Fruit fly (Drosophila melanogaster) whole organism, wandering third instar larva: ENCODE results near the gene CG7058.

Source experiments
- Abd-B ChIP-seq: fragments of >200 bp; optimal IDR thresholded peaks from 2 replicates; lab custom pipeline; 2017; ENCODE audit warnings: missing biosample characterization, missing genetic modification characterization
- CG32264 ChIP-seq: fragments of 200-800 bp; sonication (Bioruptor generic); optimal IDR thresholded peaks from 2 replicates; lab custom pipeline; 2016; ENCODE audit warnings: missing biosample characterization, missing genetic modification characterization
- CG9705 ChIP-seq: fragments of 200-800 bp; sonication (Bioruptor generic); optimal IDR thresholded peaks from 2 replicates; lab custom pipeline; 2018; ENCODE audit warnings: missing biosample characterization, mild to moderate bottlenecking, missing genetic modification characterization
- CrebA ChIP-seq: fragments of 200-800 bp; sonication (Bioruptor generic); optimal IDR thresholded peaks from 2 replicates; lab custom pipeline; 2016; ENCODE audit warnings: missing biosample characterization, mild to moderate bottlenecking, missing genetic modification characterization, borderline replicate concordance
- Dfd ChIP-seq: fragments of >200 bp; optimal IDR thresholded peaks from 2 replicates; lab custom pipeline; 2017; ENCODE audit warnings: missing biosample characterization, missing genetic modification characterization
- Dif ChIP-seq: fragments of 200-275, 200-300 bp; sonication (Bioruptor generic); optimal IDR thresholded peaks from 2 replicates; lab custom pipeline; 2018; ENCODE audit warnings: missing biosample characterization, missing genetic modification characterization; ENCODE audit not compliant: partially characterized antibody
- GATAd ChIP-seq: sonication (Bioruptor generic); optimal IDR thresholded peaks from 2 replicates; lab custom pipeline; 2016; ENCODE audit warnings: missing biosample characterization, missing genetic modification characterization
- HLH106 ChIP-seq: fragments of 200-800 bp; optimal IDR thresholded peaks from 3 replicates; lab custom pipeline; 2019; ENCODE audit warnings: missing biosample characterization, mild to moderate bottlenecking, missing genetic modification characterization, moderate library complexity
- Hnf4 ChIP-seq: fragments of 200-800 bp; sonication (Bioruptor generic); optimal IDR thresholded peaks from 2 replicates; lab custom pipeline; 2016; ENCODE audit warnings: missing biosample characterization, mild to moderate bottlenecking, missing genetic modification characterization
- Hr78 ChIP-seq: fragments of >200 bp; optimal IDR thresholded peaks from 2 replicates; lab custom pipeline; 2017; ENCODE audit warnings: missing biosample characterization, missing genetic modification characterization
- Hr83 ChIP-seq: fragments of 200-300 bp; sonication (Bioruptor generic); optimal IDR thresholded peaks from 2 replicates; lab custom pipeline; 2016; ENCODE audit warnings: missing biosample characterization, mild to moderate bottlenecking, missing genetic modification characterization, moderate library complexity; ENCODE audit not compliant: poor library complexity, severe bottlenecking
- Jra ChIP-seq: sonication (Bioruptor generic); optimal IDR thresholded peaks from 2 replicates; lab custom pipeline; 2016; ENCODE audit warnings: missing biosample characterization, missing genetic modification characterization
- Mio ChIP-seq: sonication (Bioruptor generic); optimal IDR thresholded peaks from 2 replicates; lab custom pipeline; 2016; ENCODE audit warnings: missing biosample characterization, missing genetic modification characterization
- Myc ChIP-seq: fragments of >200 bp; optimal IDR thresholded peaks from 2 replicates; lab custom pipeline; 2017
- N ChIP-seq: fragments of >200 bp; optimal IDR thresholded peaks from 2 replicates; lab custom pipeline; 2018; ENCODE audit warnings: missing biosample characterization, missing external identifiers, missing genetic modification characterization
- OdsH ChIP-seq: fragments of 200-800 bp; sonication (Bioruptor generic); optimal IDR thresholded peaks from 2 replicates; lab custom pipeline; 2016; ENCODE audit warnings: missing biosample characterization, mild to moderate bottlenecking, missing genetic modification characterization
- Rel ChIP-seq, 2 experiments: fragments of 200-800 bp; sonication (Bioruptor generic) in 1 of 2; optimal IDR thresholded peaks; 2 replicates in 1 of 2; 3 replicates in 1 of 2; lab custom pipeline; 2016 to 2019; ENCODE audit warnings: mild to moderate bottlenecking in 2 of 2, missing biosample characterization in 2 of 2, missing genetic modification characterization in 2 of 2, moderate library complexity in 1 of 2
- Sp1 ChIP-seq: fragments of 200-800 bp; sonication (Bioruptor generic); optimal IDR thresholded peaks from 3 replicates; lab custom pipeline; 2019; ENCODE audit warnings: missing biosample characterization, mild to moderate bottlenecking, missing genetic modification characterization, moderate library complexity
- Vsx2 ChIP-seq: fragments of 200-300, 225-300 bp; sonication (Bioruptor generic); optimal IDR thresholded peaks from 2 replicates; lab custom pipeline; 2018; ENCODE audit warnings: missing biosample characterization, missing genetic modification characterization; ENCODE audit not compliant: partially characterized antibody
- br ChIP-seq: fragments of 200-800 bp; sonication (Bioruptor generic); optimal IDR thresholded peaks from 2 replicates; lab custom pipeline; 2016; ENCODE audit warnings: missing biosample characterization, missing genetic modification characterization
- brk ChIP-seq: fragments of 200-800 bp; sonication (Bioruptor generic); optimal IDR thresholded peaks from 2 replicates; lab custom pipeline; 2016; ENCODE audit warnings: missing biosample characterization, mild to moderate bottlenecking, missing genetic modification characterization
- dl ChIP-seq, 2 experiments: fragments of 175-275, 200-275 bp in 1 of 2; fragments of 200-275 bp in 1 of 2; sonication (Bioruptor generic); optimal IDR thresholded peaks; lab custom pipeline; 2018; ENCODE audit warnings: mild to moderate bottlenecking in 2 of 2, missing biosample characterization in 2 of 2, missing genetic modification characterization in 2 of 2, moderate library complexity in 2 of 2; ENCODE audit not compliant: partially characterized antibody in 2 of 2, insufficient read depth in 1 of 2
- dmrt93B ChIP-seq: fragments of 200-800 bp; sonication (Bioruptor generic); optimal IDR thresholded peaks from 2 replicates; lab custom pipeline; 2018; ENCODE audit warnings: missing biosample characterization, mild to moderate bottlenecking, missing genetic modification characterization
- dsf ChIP-seq: sonication (Bioruptor generic); optimal IDR thresholded peaks from 2 replicates; lab custom pipeline; 2016; ENCODE audit warnings: missing biosample characterization, missing genetic modification characterization, borderline replicate concordance
- ey ChIP-seq: fragments of 200-800 bp; sonication (Bioruptor generic); optimal IDR thresholded peaks from 2 replicates; lab custom pipeline; 2016; ENCODE audit warnings: missing biosample characterization, missing genetic modification characterization
- foxo ChIP-seq, 2 experiments: fragments of 200-800 bp; sonication (Bioruptor generic); optimal IDR thresholded peaks; 2 replicates in 1 of 2; 3 replicates in 1 of 2; lab custom pipeline; 2016 to 2017; ENCODE audit warnings: missing biosample characterization in 2 of 2, missing genetic modification characterization in 2 of 2
- fru ChIP-seq: fragments of 200-800 bp; sonication (Bioruptor generic); optimal IDR thresholded peaks from 3 replicates; lab custom pipeline; 2016; ENCODE audit warnings: missing biosample characterization, mild to moderate bottlenecking, missing genetic modification characterization
- h ChIP-seq: fragments of 200-800 bp; sonication (Bioruptor generic); optimal IDR thresholded peaks from 3 replicates; lab custom pipeline; 2016; ENCODE audit warnings: missing biosample characterization, mild to moderate bottlenecking, missing genetic modification characterization
- jim ChIP-seq: fragments of 175-275, 200-325 bp; sonication (Bioruptor generic); optimal IDR thresholded peaks from 2 replicates; lab custom pipeline; 2016; ENCODE audit warnings: missing biosample characterization, mild to moderate bottlenecking, missing genetic modification characterization
- lola ChIP-seq: fragments of >200 bp; optimal IDR thresholded peaks from 2 replicates; lab custom pipeline; 2017; ENCODE audit warnings: missing biosample characterization, missing genetic modification characterization
- pan ChIP-seq: fragments of >200 bp; optimal IDR thresholded peaks from 2 replicates; lab custom pipeline; 2017
- psq ChIP-seq: fragments of 200-800 bp; sonication (Bioruptor generic); optimal IDR thresholded peaks from 3 replicates; lab custom pipeline; 2017; ENCODE audit warnings: missing biosample characterization, mild to moderate bottlenecking, missing genetic modification characterization, moderate library complexity
- rgr ChIP-seq: fragments of 200-800 bp; sonication (Bioruptor generic); optimal IDR thresholded peaks from 3 replicates; lab custom pipeline; 2016; ENCODE audit warnings: missing biosample characterization, mild to moderate bottlenecking, missing genetic modification characterization
- sage ChIP-seq: fragments of 200-800 bp; sonication (Bioruptor generic); optimal IDR thresholded peaks from 2 replicates; lab custom pipeline; 2016; ENCODE audit warnings: missing biosample characterization, mild to moderate bottlenecking, missing genetic modification characterization
- sv ChIP-seq: fragments of 200-800 bp; sonication (Bioruptor generic); optimal IDR thresholded peaks from 3 replicates; lab custom pipeline; 2016; ENCODE audit warnings: missing biosample characterization, missing genetic modification characterization
- tai ChIP-seq: sonication (Bioruptor generic); optimal IDR thresholded peaks from 2 replicates; lab custom pipeline; 2016; ENCODE audit warnings: missing biosample characterization, missing genetic modification characterization
- usp ChIP-seq: fragments of >200 bp; optimal IDR thresholded peaks from 2 replicates; lab custom pipeline; 2017; ENCODE audit warnings: missing biosample characterization, missing genetic modification characterization
- woc ChIP-seq: sonication (Bioruptor generic); optimal IDR thresholded peaks from 2 replicates; lab custom pipeline; 2016; ENCODE audit warnings: missing biosample characterization, mild to moderate bottlenecking, missing genetic modification characterization

Gene CG7058

dm6 chrX:18832371-18832852, 25.9 kb downstream of the CG7058 start, which contains the start of gene Pvf1:
Pvf1 (plus strand) TSS chrX:18832682.
- TF ChIP-seq Mio (GFP tag; lab: Kevin White, UChicago) (no peak), jim (GFP tag; lab: Kevin White, UChicago) (no peak), dmrt93B (GFP tag; lab: Kevin White, UChicago) (no peak), tai (GFP tag; lab: Kevin White, UChicago) (no peak), pan (no peak), rgr (GFP tag; lab: Kevin White, UChicago) (no peak), CG9705 (GFP tag; lab: Kevin White, UChicago) (no peak), ey (GFP tag; lab: Kevin White, UChicago) (no peak), sage (GFP tag; lab: Kevin White, UChicago) (no peak), CrebA (GFP tag; lab: Kevin White, UChicago) (peak; percentile 13), Jra (no peak), CG32264 (GFP tag; lab: Kevin White, UChicago) (no peak), Abd-B (GFP tag; lab: Kevin White, UChicago) (no peak), Dif (GFP tag; lab: Kevin White, UChicago) (peak; percentile 95), Hnf4 (GFP tag; lab: Kevin White, UChicago) (no peak), Sp1 (GFP tag; lab: Kevin White, UChicago) (no peak), h (peak; percentile 48), psq (no peak), dsf (GFP tag; lab: Kevin White, UChicago) (no peak), HLH106 (tag; lab: Kevin White, UChicago) (no peak), woc (GFP tag; lab: Kevin White, UChicago) (peak; percentile 59), foxo (GFP tag; optimal IDR thresholded peaks at IDR 0.05; lab: Kevin White, UChicago) (peak in 1 of 2 experiments; percentile 14), Dfd (GFP tag; lab: Kevin White, UChicago) (no peak), Vsx2 (GFP tag; lab: Kevin White, UChicago) (peak; percentile 73), OdsH (GFP tag; lab: Kevin White, UChicago) (no peak), br (GFP tag; lab: Kevin White, UChicago) (peak; percentile 1), Hr83 (GFP tag; lab: Kevin White, UChicago) (peak; percentile 0), usp (GFP tag; lab: Kevin White, UChicago) (no peak), brk (no peak), sv (no peak), dl (GFP tag; optimal IDR thresholded peaks at IDR 0.05; lab: Kevin White, UChicago; ENCODE audit: insufficient read depth in 1 of 2, partially characterized antibody in 2 of 2) (peak; percentile 76 to 93), lola (GFP tag; lab: Kevin White, UChicago) (no peak), Myc (lab: Kevin White, UChicago) (no peak), Hr78 (no peak), N (GFP tag; lab: Kevin White, UChicago) (no peak), fru (GFP tag; lab: Kevin White, UChicago) (peak; percentile 96), GATAd (GFP tag; lab: Kevin White, UChicago) (no peak), Rel (GFP tag; optimal IDR thresholded peaks at IDR 0.05; lab: Kevin White, UChicago) (no peak), Rel (tag; optimal IDR thresholded peaks at IDR 0.05; lab: Kevin White, UChicago) (peak; percentile 68)

dm6 chrX:18834399-18834798, 27.9 kb downstream of the CG7058 start:
- TF ChIP-seq woc (GFP tag; lab: Kevin White, UChicago) (peak; percentile 57), Dif (GFP tag; lab: Kevin White, UChicago) (no peak), dsf (GFP tag; lab: Kevin White, UChicago) (no peak), Dfd (GFP tag; lab: Kevin White, UChicago) (no peak), br (GFP tag; lab: Kevin White, UChicago) (peak; percentile 25), Sp1 (GFP tag; lab: Kevin White, UChicago) (no peak), OdsH (GFP tag; lab: Kevin White, UChicago) (peak; percentile 29), GATAd (GFP tag; lab: Kevin White, UChicago) (no peak), dmrt93B (GFP tag; lab: Kevin White, UChicago) (peak; percentile 62), Hr83 (GFP tag; lab: Kevin White, UChicago) (no peak), rgr (GFP tag; lab: Kevin White, UChicago) (peak; percentile 28), psq (no peak), lola (GFP tag; lab: Kevin White, UChicago) (no peak), CrebA (GFP tag; lab: Kevin White, UChicago) (no peak), sage (GFP tag; lab: Kevin White, UChicago) (peak; percentile 70), Mio (GFP tag; lab: Kevin White, UChicago) (no peak), Abd-B (GFP tag; lab: Kevin White, UChicago) (no peak), Jra (no peak), sv (no peak), HLH106 (tag; lab: Kevin White, UChicago) (peak; percentile 74), h (peak; percentile 88), Hnf4 (GFP tag; lab: Kevin White, UChicago) (no peak), pan (peak; percentile 39), tai (GFP tag; lab: Kevin White, UChicago) (no peak), foxo (GFP tag; optimal IDR thresholded peaks at IDR 0.05; lab: Kevin White, UChicago) (peak in 1 of 2 experiments; percentile 77), dl (GFP tag; optimal IDR thresholded peaks at IDR 0.05; lab: Kevin White, UChicago; ENCODE audit: insufficient read depth in 1 of 2, partially characterized antibody in 2 of 2) (no peak), usp (GFP tag; lab: Kevin White, UChicago) (no peak), Vsx2 (GFP tag; lab: Kevin White, UChicago) (no peak), ey (GFP tag; lab: Kevin White, UChicago) (peak; percentile 26), jim (GFP tag; lab: Kevin White, UChicago) (no peak), CG9705 (GFP tag; lab: Kevin White, UChicago) (no peak), CG32264 (GFP tag; lab: Kevin White, UChicago) (peak; percentile 52), fru (GFP tag; lab: Kevin White, UChicago) (peak; percentile 75), N (GFP tag; lab: Kevin White, UChicago) (no peak), Hr78 (no peak), Myc (lab: Kevin White, UChicago) (no peak), brk (no peak), Rel (GFP tag; optimal IDR thresholded peaks at IDR 0.05; lab: Kevin White, UChicago) (no peak), Rel (tag; optimal IDR thresholded peaks at IDR 0.05; lab: Kevin White, UChicago) (peak; percentile 4)
